Worm (Caenorhabditis elegans): Measurements from ENCODE around the gene R01E6.7.

R01E6.7 gene

DNA sequence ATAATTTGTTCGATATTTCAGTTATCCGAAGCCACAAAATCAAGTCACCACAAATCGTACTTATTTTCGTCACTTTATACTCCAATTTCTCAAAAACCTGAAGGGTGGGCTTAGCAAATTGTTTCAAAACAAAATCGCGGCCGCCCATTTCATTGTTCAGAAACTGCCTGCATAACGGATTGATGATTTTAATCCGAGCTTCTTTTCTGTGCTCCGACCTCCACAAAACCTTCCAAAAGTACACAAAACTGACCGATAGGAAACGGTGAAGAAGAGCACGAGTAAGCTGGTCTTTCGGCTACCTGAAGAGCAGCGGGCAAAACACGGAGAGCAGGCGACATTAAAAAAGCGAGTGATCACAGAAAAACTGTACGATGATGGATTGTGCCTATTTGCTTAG lies 3.3 kb downstream of the R01E6.7 start, which contains the start of gene R01E6.2:
TSS of gene R01E6.2 (minus strand) at position 101 of the 400 bp plus-strand sequence.
- TF ChIP-seq ztf-23 (GFP tag; IDR thresholded peaks at IDR 0.05): no peak
- TF ChIP-seq cog-1 (tag; optimal IDR thresholded peaks at IDR 0.05): no peak
- no peak for TF ChIP-seq T22C8.4 (GFP tag; IDR thresholded peaks at IDR 0.05)
- no peak for TF ChIP-seq med-1 (GFP tag; optimal IDR thresholded peaks at IDR 0.05; ENCODE audit: insufficient read depth)
- no peak for TF ChIP-seq ref-1 (GFP tag; conservative IDR thresholded peaks at IDR 0.05)
- TF ChIP-seq tab-1 (GFP tag; IDR thresholded peaks at IDR 0.05): no peak
- TF ChIP-seq flt-1 (GFP tag; IDR thresholded peaks at IDR 0.05): no peak
- TF ChIP-seq ztf-29 (GFP tag; IDR thresholded peaks at IDR 0.05): no peak

DNA sequence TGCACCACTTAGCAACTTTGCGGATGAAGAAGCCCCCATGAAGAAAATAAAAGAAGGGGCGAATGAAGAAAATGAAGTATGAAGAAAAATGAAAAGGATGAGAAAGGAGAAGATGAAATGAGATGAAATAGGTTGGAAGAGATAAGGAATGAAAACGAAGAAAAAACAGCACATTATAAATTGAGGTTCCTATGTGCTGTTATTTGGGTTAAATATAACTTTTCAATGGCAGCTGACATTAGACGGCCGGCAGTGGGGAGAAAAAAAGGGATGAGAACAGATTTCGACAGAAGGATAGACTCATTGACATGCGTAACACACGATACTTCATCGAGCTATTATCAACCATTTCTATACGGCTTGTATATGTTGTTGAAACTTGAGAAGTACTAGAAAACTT lies 7.8 kb downstream of the R01E6.7 start:
- TF ChIP-seq ref-1 (GFP tag; conservative IDR thresholded peaks at IDR 0.05) (no peak), med-1 (GFP tag; optimal IDR thresholded peaks at IDR 0.05; ENCODE audit: insufficient read depth) (no peak), klf-2 (GFP tag; conservative IDR thresholded peaks at IDR 0.05) (no peak), T22C8.4 (GFP tag; IDR thresholded peaks at IDR 0.05) (no peak), flt-1 (GFP tag; IDR thresholded peaks at IDR 0.05) (no peak), cog-1 (tag; optimal IDR thresholded peaks at IDR 0.05) (no peak), ztf-23 (GFP tag; IDR thresholded peaks at IDR 0.05) (no peak), ztf-29 (GFP tag; IDR thresholded peaks at IDR 0.05) (no peak), tab-1 (GFP tag; IDR thresholded peaks at IDR 0.05) (no peak)

DNA sequence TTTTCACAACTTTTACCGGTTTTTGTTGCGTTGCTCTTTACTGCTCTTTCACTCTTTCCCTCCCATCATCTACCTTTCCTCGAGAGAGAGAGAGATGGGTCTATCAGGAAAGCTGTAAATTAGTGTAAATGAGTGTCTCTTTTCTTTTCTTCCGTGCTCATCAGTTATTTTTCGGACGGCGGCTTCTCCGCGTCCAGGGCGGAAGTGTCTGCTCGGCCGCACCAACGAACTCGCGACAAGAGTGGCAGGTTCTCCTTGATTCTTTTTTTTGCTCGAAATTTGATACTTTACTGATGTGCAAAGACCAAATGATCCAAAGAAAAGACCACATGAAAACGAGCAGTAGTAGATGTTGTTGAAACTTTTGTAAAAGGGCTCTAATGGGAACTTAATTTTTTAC lies 11.1 kb downstream of the R01E6.7 start:
- no peak for TF ChIP-seq ztf-23 (GFP tag; IDR thresholded peaks at IDR 0.05)
- TF ChIP-seq T22C8.4 (GFP tag; IDR thresholded peaks at IDR 0.05): no peak

DNA sequence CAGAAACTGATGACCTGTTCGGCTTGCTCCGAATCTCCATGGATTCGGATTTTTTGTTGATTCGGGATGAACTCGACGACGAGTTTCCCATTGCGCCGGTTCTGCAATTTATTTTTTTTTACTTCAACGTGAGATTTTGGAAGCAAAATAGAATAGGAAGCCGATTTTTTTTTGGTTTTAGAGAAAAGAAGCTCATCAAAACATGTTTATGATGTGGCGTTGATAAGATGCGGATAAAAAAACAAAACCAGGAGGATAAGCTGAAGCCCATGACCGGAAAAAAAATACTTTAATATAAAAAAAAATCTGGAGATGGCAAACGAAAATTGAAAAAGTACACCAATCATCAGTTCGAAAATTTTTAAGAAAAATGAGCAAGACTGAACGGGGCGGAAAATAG lies 13.7 kb downstream of the R01E6.7 start, which contains the start of gene glb-20:
TSS of gene glb-20 (minus strand) at position 101 of the 400 bp plus-strand sequence.
- TF ChIP-seq ztf-29 (GFP tag; IDR thresholded peaks at IDR 0.05) (no peak), flt-1 (GFP tag; IDR thresholded peaks at IDR 0.05) (no peak)

DNA sequence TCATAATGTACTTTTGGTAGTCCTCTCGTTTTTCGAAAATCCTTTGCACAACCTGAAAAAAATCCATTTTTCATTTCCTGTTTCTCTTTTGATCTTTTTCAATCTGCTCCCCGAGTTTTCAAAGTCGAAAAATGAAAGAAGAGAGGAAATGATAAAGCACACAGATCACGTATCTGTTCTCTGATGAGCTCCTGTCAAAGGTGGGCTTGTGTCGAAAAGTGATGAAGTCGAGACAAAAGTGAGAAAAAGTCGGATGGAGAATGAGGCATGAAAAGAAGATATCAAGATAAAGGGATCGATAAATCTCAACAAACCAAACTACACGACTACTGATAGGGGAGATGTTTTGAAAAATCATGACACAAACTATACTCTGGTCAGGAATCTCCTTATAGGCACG lies 14.7 kb downstream of the R01E6.7 start:
- TF ChIP-seq ref-1 (GFP tag; conservative IDR thresholded peaks at IDR 0.05) (no peak), ztf-29 (GFP tag; IDR thresholded peaks at IDR 0.05) (no peak), cog-1 (tag; optimal IDR thresholded peaks at IDR 0.05) (no peak), flt-1 (GFP tag; IDR thresholded peaks at IDR 0.05) (no peak), med-1 (GFP tag; optimal IDR thresholded peaks at IDR 0.05; ENCODE audit: insufficient read depth) (no peak), klf-2 (GFP tag; conservative IDR thresholded peaks at IDR 0.05) (no peak), ztf-23 (GFP tag; IDR thresholded peaks at IDR 0.05) (no peak), T22C8.4 (GFP tag; IDR thresholded peaks at IDR 0.05) (no peak), tab-1 (GFP tag; IDR thresholded peaks at IDR 0.05) (no peak)

DNA sequence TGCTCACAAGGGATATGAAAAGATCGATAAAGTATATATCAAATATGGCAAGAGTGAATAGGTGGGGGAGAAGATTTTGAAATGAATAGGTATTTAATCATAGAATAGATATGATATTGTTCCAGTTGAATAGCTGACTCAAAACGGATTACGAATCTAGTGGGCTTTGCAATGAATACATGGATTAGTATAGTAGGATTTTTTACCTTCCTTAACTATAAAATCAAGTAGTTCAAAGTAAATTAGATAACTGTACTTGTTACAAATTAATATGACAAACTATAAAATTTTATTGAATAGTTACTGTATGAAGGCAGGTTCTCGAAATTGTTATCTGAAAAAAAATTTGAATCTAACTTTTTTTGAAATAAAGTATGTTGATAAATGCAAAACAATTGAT lies 18.9 kb downstream of the R01E6.7 start, which contains the start of gene odr-1:
TSS of gene odr-1 (minus strand) at position 101 of the 400 bp plus-strand sequence.
- TF ChIP-seq klf-2 (GFP tag; conservative IDR thresholded peaks at IDR 0.05) (no peak), ztf-23 (GFP tag; IDR thresholded peaks at IDR 0.05) (no peak), tab-1 (GFP tag; IDR thresholded peaks at IDR 0.05) (no peak), T22C8.4 (GFP tag; IDR thresholded peaks at IDR 0.05) (no peak), ztf-29 (GFP tag; IDR thresholded peaks at IDR 0.05) (no peak), ref-1 (GFP tag; conservative IDR thresholded peaks at IDR 0.05) (no peak), flt-1 (GFP tag; IDR thresholded peaks at IDR 0.05) (no peak), cog-1 (tag; optimal IDR thresholded peaks at IDR 0.05) (no peak), med-1 (GFP tag; optimal IDR thresholded peaks at IDR 0.05; ENCODE audit: insufficient read depth) (no peak)

DNA sequence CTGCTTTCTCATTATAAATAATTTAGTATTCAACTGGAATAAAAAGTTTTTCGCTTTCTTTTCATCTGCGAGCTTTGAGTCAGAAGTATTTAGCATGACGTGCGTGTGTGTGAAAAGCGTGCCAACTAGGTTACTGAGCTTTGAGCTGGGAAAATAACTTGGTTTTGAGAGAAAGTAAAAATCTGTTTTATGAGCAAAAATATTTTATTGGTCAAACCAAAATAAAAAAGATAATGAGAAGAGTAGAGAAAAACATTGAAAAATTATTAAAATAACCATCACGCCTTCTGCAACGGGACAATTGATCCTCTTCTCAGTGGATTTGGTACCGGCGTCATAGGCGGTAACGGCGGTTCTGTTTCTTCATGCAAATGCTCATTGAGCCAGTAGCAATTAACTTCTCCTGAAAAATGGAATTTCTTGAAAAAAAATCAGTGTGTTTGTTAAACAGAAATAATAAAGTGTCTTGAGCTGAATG lies 25.2 kb downstream of the R01E6.7 start:
- TF ChIP-seq ref-1 (GFP tag; conservative IDR thresholded peaks at IDR 0.05): no peak
- no peak for TF ChIP-seq T22C8.4 (GFP tag; IDR thresholded peaks at IDR 0.05)
- no peak for TF ChIP-seq ztf-29 (GFP tag; IDR thresholded peaks at IDR 0.05)
- TF ChIP-seq flt-1 (GFP tag; IDR thresholded peaks at IDR 0.05): no peak
- TF ChIP-seq med-1 (GFP tag; optimal IDR thresholded peaks at IDR 0.05; ENCODE audit: insufficient read depth): no peak
- TF ChIP-seq klf-2 (GFP tag; conservative IDR thresholded peaks at IDR 0.05): no peak
- no peak for TF ChIP-seq ztf-23 (GFP tag; IDR thresholded peaks at IDR 0.05)
- TF ChIP-seq cog-1 (tag; optimal IDR thresholded peaks at IDR 0.05): no peak
- no peak for TF ChIP-seq tab-1 (GFP tag; IDR thresholded peaks at IDR 0.05)

DNA sequence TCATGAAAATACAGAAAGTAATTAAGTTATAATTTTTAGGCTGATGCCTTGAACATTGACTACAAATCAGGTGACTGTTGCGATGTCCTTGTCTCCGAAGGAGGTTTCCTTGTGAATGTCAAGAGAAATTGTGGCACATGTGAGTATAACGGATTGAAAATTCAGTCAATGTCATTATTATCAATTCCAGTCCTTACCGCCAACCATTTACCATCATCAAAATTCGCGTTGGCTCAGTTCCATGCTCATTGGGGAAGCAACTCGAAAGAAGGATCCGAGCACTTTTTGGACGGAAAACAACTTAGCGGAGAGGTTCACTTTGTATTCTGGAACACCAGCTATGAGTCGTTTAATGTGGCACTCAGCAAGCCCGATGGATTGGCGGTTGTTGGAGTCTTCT lies 26.4 kb downstream of the R01E6.7 start:
- TF ChIP-seq cog-1 (tag; optimal IDR thresholded peaks at IDR 0.05): no peak

DNA sequence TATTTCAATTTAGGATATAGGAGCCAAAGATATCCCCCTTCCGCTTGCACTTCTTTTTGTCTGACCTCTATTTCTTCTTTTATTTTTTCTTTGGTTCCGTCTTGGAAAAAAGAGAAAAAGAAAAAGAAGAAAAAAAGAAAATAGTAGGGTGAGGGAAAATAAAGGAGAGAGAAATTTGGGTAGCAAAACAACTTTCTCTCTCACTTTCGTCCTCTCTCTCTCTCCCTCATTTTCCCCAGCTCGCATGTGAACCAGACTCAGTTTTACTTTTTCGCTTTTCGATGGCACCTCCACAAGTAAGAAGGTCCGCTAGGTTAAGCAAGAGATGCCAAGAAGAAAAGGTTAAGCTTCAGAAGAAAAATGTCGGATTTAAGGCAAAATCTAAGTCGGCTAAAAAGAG lies 27.0 kb downstream of the R01E6.7 start:
- TF ChIP-seq ztf-23 (GFP tag; IDR thresholded peaks at IDR 0.05): no peak
- TF ChIP-seq tab-1 (GFP tag; IDR thresholded peaks at IDR 0.05): no peak
- TF ChIP-seq cog-1 (tag; optimal IDR thresholded peaks at IDR 0.05): no peak
- TF ChIP-seq T22C8.4 (GFP tag; IDR thresholded peaks at IDR 0.05): no peak
- TF ChIP-seq ref-1 (GFP tag; conservative IDR thresholded peaks at IDR 0.05): no peak
- no peak for TF ChIP-seq med-1 (GFP tag; optimal IDR thresholded peaks at IDR 0.05; ENCODE audit: insufficient read depth)
- TF ChIP-seq klf-2 (GFP tag; conservative IDR thresholded peaks at IDR 0.05): no peak
- TF ChIP-seq ztf-29 (GFP tag; IDR thresholded peaks at IDR 0.05): no peak
- no peak for TF ChIP-seq flt-1 (GFP tag; IDR thresholded peaks at IDR 0.05)

DNA sequence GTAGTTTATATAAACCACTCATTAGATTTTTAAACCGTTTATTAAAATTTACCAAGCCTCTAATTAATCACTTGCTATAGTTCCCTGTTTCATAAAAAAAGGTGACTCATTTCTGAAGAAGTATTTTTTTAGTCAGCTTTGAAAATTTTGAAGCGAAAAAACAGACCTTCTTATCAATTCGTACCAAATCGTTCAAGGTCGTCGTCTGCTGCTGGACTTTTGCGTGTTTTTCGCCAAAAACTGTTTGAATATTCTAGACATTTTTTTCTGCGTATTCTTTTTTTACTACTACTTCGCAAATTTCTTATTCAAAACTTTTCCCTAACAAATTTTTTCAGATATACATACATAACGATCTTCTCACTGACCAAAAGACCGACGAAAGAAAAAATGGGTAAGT lies 27.5 kb downstream of the R01E6.7 start, which contains the start of gene cah-4:
TSS of gene cah-4 (plus strand) at position 339 of the 400 bp plus-strand sequence.
- TF ChIP-seq cog-1 (tag; optimal IDR thresholded peaks at IDR 0.05) (no peak), med-1 (GFP tag; optimal IDR thresholded peaks at IDR 0.05; ENCODE audit: insufficient read depth) (no peak), tab-1 (GFP tag; IDR thresholded peaks at IDR 0.05) (no peak), T22C8.4 (GFP tag; IDR thresholded peaks at IDR 0.05) (no peak), ztf-29 (GFP tag; IDR thresholded peaks at IDR 0.05) (no peak), ref-1 (GFP tag; conservative IDR thresholded peaks at IDR 0.05) (no peak), flt-1 (GFP tag; IDR thresholded peaks at IDR 0.05) (no peak), ztf-23 (GFP tag; IDR thresholded peaks at IDR 0.05) (no peak), klf-2 (GFP tag; conservative IDR thresholded peaks at IDR 0.05) (no peak)
